Worm (Caenorhabditis elegans) whole organism, late embryonic: ENCODE results near the gene srbc-36.

Experiments used
- nfya-1 ChIP-seq: sonication (generic microtip); optimal IDR thresholded peaks from 2 replicates; lab custom pipeline; 2017; ENCODE audit warnings: missing genetic modification characterization, mild to moderate bottlenecking, missing compliant biosample characterization, antibody characterized with exemption, moderate library complexity
- pag-3 ChIP-seq: sonication (generic microtip); optimal IDR thresholded peaks from 2 replicates; lab custom pipeline; 2016; ENCODE audit warnings: missing compliant biosample characterization, missing genetic modification characterization, borderline replicate concordance
- pha-2 ChIP-seq: sonication (generic microtip); optimal IDR thresholded peaks from 2 replicates; lab custom pipeline; 2017; ENCODE audit warnings: mild to moderate bottlenecking, missing genetic modification characterization, missing compliant biosample characterization
- sdc-2 ChIP-seq: sonication (generic microtip); optimal IDR thresholded peaks from 2 replicates; lab custom pipeline; 2016; ENCODE audit warnings: missing genotype, missing genetic modification characterization, missing compliant biosample characterization
- sox-4 ChIP-seq: sonication (generic microtip); optimal IDR thresholded peaks from 2 replicates; lab custom pipeline; 2017; ENCODE audit warnings: mild to moderate bottlenecking, missing genetic modification characterization, inconsistent platforms, missing compliant biosample characterization
- unc-86 ChIP-seq: sonication (generic microtip); optimal IDR thresholded peaks from 2 replicates; lab custom pipeline; 2016; ENCODE audit warnings: missing genetic modification characterization, missing compliant biosample characterization
- zip-5 ChIP-seq: sonication (generic microtip); optimal IDR thresholded peaks from 2 replicates; lab custom pipeline; 2016; ENCODE audit warnings: missing genetic modification characterization, missing compliant biosample characterization

- TF ChIP-seq pha-2 (no peak), pag-3 (tag; lab: Kevin White, UChicago) (no peak), unc-86 (tag; lab: Kevin White, UChicago) (no peak), zip-5 (tag; lab: Kevin White, UChicago) (no peak), nfya-1 (tag; lab: Kevin White, UChicago) (no peak), sdc-2 (tag; lab: Kevin White, UChicago) (no peak), sox-4 (tag; lab: Kevin White, UChicago) (no peak)
Observed at ce11 chrV:3505745-3506144, 15.4 kb upstream of the srbc-36 start.
